Fruit fly (Drosophila melanogaster) whole organism, wandering third instar larva: Measurements from ENCODE around the gene CG45263.

ENCODE experiments used
- Jra ChIP-seq: sonication (Bioruptor generic); optimal IDR thresholded peaks from 2 replicates; lab custom pipeline; 2016; ENCODE audit warnings: missing biosample characterization, missing genetic modification characterization
- Myc ChIP-seq: fragments of >200 bp; optimal IDR thresholded peaks from 2 replicates; lab custom pipeline; 2017
- OdsH ChIP-seq: fragments of 200-800 bp; sonication (Bioruptor generic); optimal IDR thresholded peaks from 2 replicates; lab custom pipeline; 2016; ENCODE audit warnings: missing biosample characterization, mild to moderate bottlenecking, missing genetic modification characterization
- Sp1 ChIP-seq: fragments of 200-800 bp; sonication (Bioruptor generic); optimal IDR thresholded peaks from 3 replicates; lab custom pipeline; 2019; ENCODE audit warnings: missing biosample characterization, mild to moderate bottlenecking, missing genetic modification characterization, moderate library complexity
- Vsx2 ChIP-seq: fragments of 200-300, 225-300 bp; sonication (Bioruptor generic); optimal IDR thresholded peaks from 2 replicates; lab custom pipeline; 2018; ENCODE audit warnings: missing biosample characterization, missing genetic modification characterization; ENCODE audit not compliant: partially characterized antibody
- dl ChIP-seq, 2 experiments: fragments of 175-275, 200-275 bp in 1 of 2; fragments of 200-275 bp in 1 of 2; sonication (Bioruptor generic); optimal IDR thresholded peaks; lab custom pipeline; 2018; ENCODE audit warnings: mild to moderate bottlenecking in 2 of 2, missing biosample characterization in 2 of 2, missing genetic modification characterization in 2 of 2, moderate library complexity in 2 of 2; ENCODE audit not compliant: partially characterized antibody in 2 of 2, insufficient read depth in 1 of 2
- h ChIP-seq: fragments of 200-800 bp; sonication (Bioruptor generic); optimal IDR thresholded peaks from 3 replicates; lab custom pipeline; 2016; ENCODE audit warnings: missing biosample characterization, mild to moderate bottlenecking, missing genetic modification characterization
- psq ChIP-seq: fragments of 200-800 bp; sonication (Bioruptor generic); optimal IDR thresholded peaks from 3 replicates; lab custom pipeline; 2017; ENCODE audit warnings: missing biosample characterization, mild to moderate bottlenecking, missing genetic modification characterization, moderate library complexity
- usp ChIP-seq: fragments of >200 bp; optimal IDR thresholded peaks from 2 replicates; lab custom pipeline; 2017; ENCODE audit warnings: missing biosample characterization, missing genetic modification characterization

dm6 chr3R:8344174-8344573 lies 133.2 kb downstream of the CG45263 start, which contains the start of gene DppIII:
- no peak for TF ChIP-seq Jra (GFP tag; lab: Kevin White, UChicago)
- no peak for TF ChIP-seq usp
- no peak for TF ChIP-seq Myc (lab: Kevin White, UChicago)
- no peak for TF ChIP-seq Vsx2 (GFP tag; lab: Kevin White, UChicago)
- TF ChIP-seq h: no peak
- no peak for TF ChIP-seq Sp1 (GFP tag; lab: Kevin White, UChicago)
- no peak for TF ChIP-seq dl (GFP tag; optimal IDR thresholded peaks at IDR 0.05; lab: Kevin White, UChicago; ENCODE audit: insufficient read depth in 1 of 2, partially characterized antibody in 2 of 2)
- no peak for TF ChIP-seq OdsH (GFP tag; lab: Kevin White, UChicago)
- no peak for TF ChIP-seq psq (GFP tag; lab: Kevin White, UChicago)
